Fruit fly (Drosophila melanogaster): ENCODE results near the gene Inx2.

Inx2 gene

DNA sequence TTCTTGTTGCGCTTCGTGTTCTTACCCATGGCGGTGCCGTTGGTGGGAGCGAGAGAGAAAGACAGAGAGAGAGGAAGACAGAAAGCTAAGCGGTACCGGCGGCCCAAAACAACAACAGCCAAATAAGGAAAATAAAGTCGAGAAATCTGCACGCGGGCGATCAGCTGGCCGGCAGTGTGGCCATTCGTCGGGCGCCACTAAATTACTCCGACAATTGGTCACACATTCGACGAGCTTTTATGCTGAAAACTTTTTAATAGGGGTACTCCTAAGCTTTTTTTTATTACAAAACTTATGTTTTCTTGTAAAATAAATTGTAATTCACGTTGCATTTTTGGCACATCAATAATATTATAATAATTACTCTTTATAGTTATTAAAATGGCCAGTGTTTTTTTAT, 29.9 kb upstream of the Inx2 start, which contains the start of gene Setd3 (continued):
- TF ChIP-seq CG6654 (GFP tag; optimal IDR thresholded peaks at IDR 0.05) (no peak), HLH3B (GFP tag; IDR thresholded peaks at IDR 0.05) (peak; percentile 17; the same call in 1 of the 2 replicates), gfzf (GFP tag; optimal IDR thresholded peaks at IDR 0.05) (peak; percentile 70), gsb-n (tag; optimal IDR thresholded peaks at IDR 0.05) (peak; percentile 85), CG15514 (GFP tag; optimal IDR thresholded peaks at IDR 0.05) (peak; percentile 34), CG32532 (GFP tag; IDR thresholded peaks at IDR 0.05) (peak; percentile 45; the same call in 1 of the 2 replicates), Max (GFP tag; optimal IDR thresholded peaks at IDR 0.05) (peak; percentile 22), Dek (tag; optimal IDR thresholded peaks at IDR 0.05) (peak; percentile 10), CG18764 (GFP tag; optimal IDR thresholded peaks at IDR 0.05) (no peak), lab (GFP tag; optimal IDR thresholded peaks at IDR 0.05) (peak; percentile 18), Lim3 (GFP tag; IDR thresholded peaks at IDR 0.05) (no peak), MBD-R2 (GFP tag; IDR thresholded peaks at IDR 0.05) (peak; percentile 88), unpg (GFP tag; optimal IDR thresholded peaks at IDR 0.05) (peak; percentile 19), Hmr (GFP tag; optimal IDR thresholded peaks at IDR 0.05) (peak; percentile 20), caup (GFP tag; optimal IDR thresholded peaks at IDR 0.05; ENCODE audit: severe bottlenecking) (peak; percentile 29), sens-2 (GFP tag; IDR thresholded peaks at IDR 0.05) (no peak), Hey (tag; optimal IDR thresholded peaks at IDR 0.05) (no peak), CG8765 (GFP tag; IDR thresholded peaks at IDR 0.05) (no peak), pzg (GFP tag; optimal IDR thresholded peaks at IDR 0.05) (peak; percentile 65), tup (GFP tag; optimal IDR thresholded peaks at IDR 0.05) (no peak), Sox102F (GFP tag; optimal IDR thresholded peaks at IDR 0.05) (peak; percentile 18), slbo (GFP tag; IDR thresholded peaks at IDR 0.05) (peak; percentile 43; the same call in 1 of the 2 replicates), row (GFP tag; IDR thresholded peaks at IDR 0.05) (peak; percentile 56; the same call in 2 of the 3 replicates), CTCF (GFP tag; optimal IDR thresholded peaks at IDR 0.05) (peak; percentile 16), sug (tag; optimal IDR thresholded peaks at IDR 0.05) (no peak), CG34422 (GFP tag; IDR thresholded peaks at IDR 0.05) (peak; percentile 45; the same call in 1 of the 3 replicates)

DNA sequence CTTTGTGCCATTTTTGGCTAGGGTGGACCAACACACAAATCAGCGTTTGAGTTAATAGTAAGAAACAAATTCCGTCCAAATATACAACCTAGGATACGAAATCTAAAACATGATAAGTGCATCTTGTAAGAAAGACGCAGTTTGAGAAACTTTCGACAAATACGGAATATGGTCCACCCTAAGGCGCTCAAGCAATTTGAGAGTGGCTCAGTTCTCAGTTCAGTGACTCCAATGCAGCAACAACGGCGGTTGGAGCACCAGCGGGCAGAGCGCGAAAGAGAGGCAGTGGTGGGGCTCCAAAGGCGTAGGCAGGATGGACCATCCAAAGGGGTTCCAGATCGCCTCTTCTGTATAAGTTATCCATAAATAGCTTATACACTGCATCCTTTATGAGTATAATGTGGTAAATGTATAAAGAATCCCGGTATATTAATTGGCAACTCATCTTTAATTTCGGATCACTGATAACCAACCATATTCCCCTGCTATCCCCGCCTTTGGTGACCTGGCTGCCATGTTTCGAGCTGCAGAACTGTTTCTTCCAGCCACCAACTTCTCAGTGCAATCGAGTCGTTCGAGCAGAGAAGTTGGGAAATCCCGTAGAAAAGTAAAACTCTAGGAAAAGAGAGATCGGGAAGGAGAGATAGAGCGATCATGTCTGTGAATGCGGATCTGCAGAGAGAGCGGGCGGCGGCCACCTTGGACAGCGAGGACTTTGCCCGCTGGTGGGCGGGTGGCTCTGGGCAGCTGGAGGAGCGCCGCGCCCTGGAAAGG, 28.9 kb upstream of the Inx2 start, which contains the start of gene CG4586:
TSS of gene CG4586 (plus strand) at position 555 of the 774 bp plus-strand sequence.
- TF ChIP-seq Dbx (GFP tag; IDR thresholded peaks at IDR 0.05) (peak; percentile 93), bigmax (GFP tag; optimal IDR thresholded peaks at IDR 0.05) (peak; percentile 69), pho (GFP tag; optimal IDR thresholded peaks at IDR 0.05) (peak; percentile 93), Oaz (GFP tag; IDR thresholded peaks at IDR 0.05) (peak; percentile 81), unc-4 (GFP tag; IDR thresholded peaks at IDR 0.05; ENCODE audit: partially characterized antibody) (no peak), CG17361 (GFP tag; IDR thresholded peaks at IDR 0.05) (peak; percentile 86), fd96Cb (tag; optimal IDR thresholded peaks at IDR 0.05) (peak; percentile 87), Ada2b (GFP tag; IDR thresholded peaks at IDR 0.05) (peak; percentile 96), Atf-2 (GFP tag; optimal IDR thresholded peaks at IDR 0.05) (peak; percentile 90), Scr (GFP tag; IDR thresholded peaks at IDR 0.05; ENCODE audit: partially characterized antibody) (no peak), BtbVII (GFP tag; optimal IDR thresholded peaks at IDR 0.05) (peak; percentile 98), CG2889 (GFP tag; IDR thresholded peaks at IDR 0.05) (peak; percentile 85), peb (GFP tag; IDR thresholded peaks at IDR 0.05) (peak; percentile 77), Six4 (GFP tag; optimal IDR thresholded peaks at IDR 0.05) (peak; percentile 96), CG6654 (GFP tag; optimal IDR thresholded peaks at IDR 0.05) (peak; percentile 84), CG4360 (GFP tag; IDR thresholded peaks at IDR 0.05) (peak; percentile 66), tna (GFP tag; IDR thresholded peaks at IDR 0.05; ENCODE audit: partially characterized antibody) (no peak), pzg (GFP tag; optimal IDR thresholded peaks at IDR 0.05) (peak; percentile 36), hkb (optimal IDR thresholded peaks at IDR 0.05) (no peak), hkb (GFP tag; IDR thresholded peaks at IDR 0.05) (peak; percentile 99), cas (GFP tag; IDR thresholded peaks at IDR 0.05) (peak; percentile 89), lmd (GFP tag; IDR thresholded peaks at IDR 0.05) (peak; percentile 88), CG2712 (tag; optimal IDR thresholded peaks at IDR 0.05) (peak; percentile 93), tap (tag; optimal IDR thresholded peaks at IDR 0.05) (peak; percentile 96), Myb (GFP tag; optimal IDR thresholded peaks at IDR 0.05) (peak; percentile 84), CG4707 (GFP tag; optimal IDR thresholded peaks at IDR 0.05) (peak; percentile 86)
